Worm (Caenorhabditis elegans): ENCODE data around the gene C17B7.5.

- no peak for TF ChIP-seq F13C5.2 (tag; optimal IDR thresholded peaks at IDR 0.05)
- no peak for TF ChIP-seq ama-1 (optimal IDR thresholded peaks at IDR 0.05)
- no peak for TF ChIP-seq flt-1 (GFP tag; IDR thresholded peaks at IDR 0.05)
Measured at ce11 chrV:3301898-3302297, 31.5 kb upstream of the C17B7.5 start, which contains the start of gene srbc-1.
